Fruit fly (Drosophila melanogaster) whole organism, embryonic: ENCODE measurements around the gene Dpm1.

Experiments used
- CG11560 ChIP-seq: fragments of 200-800 bp; sonication (Bioruptor generic); IDR thresholded peaks from 3 replicates; pipeline ENCODE4 v1.3.6; 2022; ENCODE audit warnings: missing biosample characterization, missing genetic modification characterization
- CG12769 ChIP-seq: fragments of 200-800 bp; sonication (Bioruptor generic); optimal IDR thresholded peaks from 2 replicates; lab custom pipeline; 2019; ENCODE audit warnings: missing biosample characterization, mild to moderate bottlenecking, missing genetic modification characterization, moderate library complexity
- CG14014 ChIP-seq: fragments of 200-800 bp; sonication (Bioruptor generic); IDR thresholded peaks from 2 replicates; pipeline ENCODE4 v1.3.6; 2022; ENCODE audit warnings: missing biosample characterization, missing genetic modification characterization
- CG14050 ChIP-seq: fragments of 200-800 bp; sonication (Bioruptor generic); IDR thresholded peaks from 3 replicates; pipeline ENCODE4 v1.3.6; 2022; ENCODE audit warnings: missing biosample characterization, missing genetic modification characterization
- CG14667 ChIP-seq: fragments of 200-800 bp; sonication (Bioruptor generic); IDR thresholded peaks from 2 replicates; pipeline ENCODE4 v1.3.6; 2022; ENCODE audit warnings: missing biosample characterization, missing genetic modification characterization
- CG15011 ChIP-seq: fragments of 200-800 bp; sonication (Bioruptor generic); optimal IDR thresholded peaks from 3 replicates; lab custom pipeline; 2018; ENCODE audit warnings: missing biosample characterization, mild to moderate bottlenecking, missing genetic modification characterization
- CG1529 ChIP-seq: fragments of 200-800 bp; sonication (Bioruptor generic); optimal IDR thresholded peaks from 3 replicates; lab custom pipeline; 2018; ENCODE audit warnings: missing biosample characterization, missing genetic modification characterization
- CG15601 ChIP-seq: fragments of 200-800 bp; sonication (Bioruptor generic); optimal IDR thresholded peaks from 3 replicates; lab custom pipeline; 2019; ENCODE audit warnings: missing biosample characterization, mild to moderate bottlenecking, missing genetic modification characterization, moderate library complexity
- CG15696 ChIP-seq: fragments of 200-800 bp; sonication (Bioruptor generic); optimal IDR thresholded peaks from 2 replicates; lab custom pipeline; 2019; ENCODE audit warnings: missing biosample characterization, mild to moderate bottlenecking, missing genetic modification characterization, moderate library complexity
- CG16815 ChIP-seq: fragments of 200-800 bp; sonication (Bioruptor generic); optimal IDR thresholded peaks from 3 replicates; lab custom pipeline; 2017; ENCODE audit warnings: missing biosample characterization, mild to moderate bottlenecking, missing genetic modification characterization
- CG17186 ChIP-seq: fragments of 200-800 bp; sonication (Bioruptor generic); optimal IDR thresholded peaks from 3 replicates; lab custom pipeline; 2017; ENCODE audit warnings: missing biosample characterization, missing genetic modification reagents, missing genetic modification characterization
- CG17568 ChIP-seq: fragments of 200-800 bp; sonication (Bioruptor generic); optimal IDR thresholded peaks from 2 replicates; lab custom pipeline; 2018; ENCODE audit warnings: missing biosample characterization, mild to moderate bottlenecking, missing genetic modification characterization, moderate library complexity
- CG18619 ChIP-seq: fragments of 200-800 bp; sonication (Bioruptor generic); optimal IDR thresholded peaks from 3 replicates; lab custom pipeline; 2017; ENCODE audit warnings: missing biosample characterization, mild to moderate bottlenecking, missing genetic modification characterization
- CG2199 ChIP-seq: fragments of 200-800 bp; sonication (Bioruptor generic); IDR thresholded peaks from 3 replicates; pipeline ENCODE4 v1.3.6; 2022; ENCODE audit warnings: missing biosample characterization, missing genetic modification characterization
- CG30020 ChIP-seq: fragments of 200-800 bp; optimal IDR thresholded peaks from 2 replicates; lab custom pipeline; 2019; ENCODE audit warnings: missing biosample characterization, mild to moderate bottlenecking, missing genetic modification characterization, moderate library complexity
- CG30431 ChIP-seq: fragments of 200-800 bp; sonication (Bioruptor generic); optimal IDR thresholded peaks from 2 replicates; lab custom pipeline; 2017; ENCODE audit warnings: missing biosample characterization, missing genetic modification characterization
- CG34376 ChIP-seq: fragments of 200-800 bp; sonication (Bioruptor generic); optimal IDR thresholded peaks from 2 replicates; lab custom pipeline; 2018; ENCODE audit warnings: missing biosample characterization, mild to moderate bottlenecking, missing genetic modification characterization
- CG6654 ChIP-seq: fragments of 200-800 bp; sonication (Bioruptor generic); optimal IDR thresholded peaks from 2 replicates; lab custom pipeline; 2017; ENCODE audit warnings: missing biosample characterization, mild to moderate bottlenecking, missing genetic modification characterization
- CG6689 ChIP-seq: fragments of 200-800 bp; sonication (Bioruptor generic); IDR thresholded peaks from 2 replicates; pipeline ENCODE4 v1.3.6; 2022; ENCODE audit warnings: missing biosample characterization, missing genetic modification characterization
- CG8478 ChIP-seq: fragments of >200 bp; optimal IDR thresholded peaks from 2 replicates; lab custom pipeline; 2018
- Dad ChIP-seq: fragments of 200-800 bp; sonication (Bioruptor generic); optimal IDR thresholded peaks from 3 replicates; lab custom pipeline; 2016; ENCODE audit warnings: missing biosample characterization, missing genetic modification characterization
- Doc3 ChIP-seq: fragments of 200-800 bp; sonication (Bioruptor generic); IDR thresholded peaks from 3 replicates; pipeline ENCODE4 v1.3.6; 2022; ENCODE audit warnings: missing biosample characterization, missing genetic modification characterization; ENCODE audit not compliant: partially characterized antibody
- Lim3 ChIP-seq: fragments of 200-800 bp; sonication (Bioruptor generic); IDR thresholded peaks from 2 replicates; pipeline ENCODE4 v1.3.6; 2022; ENCODE audit warnings: missing biosample characterization, missing genetic modification characterization
- Max ChIP-seq: fragments of 200-800 bp; sonication (Bioruptor generic); optimal IDR thresholded peaks from 2 replicates; lab custom pipeline; 2016; ENCODE audit warnings: missing biosample characterization, mild to moderate bottlenecking, missing genetic modification characterization
- Med ChIP-seq: fragments of 200-800 bp; sonication (Bioruptor generic); peaks from one replicate; lab custom pipeline; 2016; ENCODE audit warnings: missing biosample characterization, missing genetic modification characterization, mild to moderate bottlenecking, inconsistent platforms, moderate library complexity
- NC2α ChIP-seq: fragments of 200-800 bp; sonication (Bioruptor generic); optimal IDR thresholded peaks from 2 replicates; lab custom pipeline; 2016; ENCODE audit warnings: missing biosample characterization, missing genetic modification characterization
- Nf-YA ChIP-seq: fragments of 200-800 bp; sonication (Bioruptor generic); IDR thresholded peaks from 2 replicates; pipeline ENCODE4 v1.3.6; 2022; ENCODE audit warnings: missing biosample characterization, missing genetic modification characterization
- Oaz ChIP-seq: fragments of 200-800 bp; sonication (Bioruptor generic); IDR thresholded peaks from 2 replicates; pipeline ENCODE4 v1.3.6; 2022; ENCODE audit warnings: missing biosample characterization, missing genetic modification characterization
- Scr ChIP-seq: fragments of 200-800 bp; sonication (Bioruptor generic); IDR thresholded peaks from 2 replicates; pipeline ENCODE4 v1.3.6; 2022; ENCODE audit warnings: missing biosample characterization, missing genetic modification characterization; ENCODE audit not compliant: partially characterized antibody
- Side ChIP-seq: fragments of 200-800 bp; sonication (Bioruptor generic); optimal IDR thresholded peaks from 2 replicates; lab custom pipeline; 2016; ENCODE audit warnings: missing biosample characterization, missing genetic modification characterization
- Tbp ChIP-seq: fragments of >200 bp; optimal IDR thresholded peaks from 2 replicates; lab custom pipeline; 2018; ENCODE audit warnings: missing biosample characterization, missing genetic modification characterization
- br ChIP-seq: fragments of >200 bp; optimal IDR thresholded peaks from 2 replicates; lab custom pipeline; 2017
- caup ChIP-seq: fragments of 200-800 bp; sonication (Bioruptor generic); optimal IDR thresholded peaks from 3 replicates; lab custom pipeline; 2017; ENCODE audit warnings: missing biosample characterization, mild to moderate bottlenecking, missing genetic modification characterization, moderate library complexity; ENCODE audit not compliant: severe bottlenecking
- corto ChIP-seq: fragments of 200-800 bp; sonication (Bioruptor generic); optimal IDR thresholded peaks from 2 replicates; lab custom pipeline; 2016; ENCODE audit warnings: missing biosample characterization, mild to moderate bottlenecking, missing genetic modification characterization, moderate library complexity
- ems ChIP-seq: fragments of 200-800 bp; sonication (Bioruptor generic); optimal IDR thresholded peaks from 3 replicates; lab custom pipeline; 2016; ENCODE audit warnings: missing biosample characterization, missing genetic modification characterization
- fd64A ChIP-seq: fragments of 200-800 bp; sonication (Bioruptor generic); optimal IDR thresholded peaks from 3 replicates; lab custom pipeline; 2018; ENCODE audit warnings: missing biosample characterization, mild to moderate bottlenecking, missing genetic modification characterization
- gem ChIP-seq: fragments of 200-800 bp; sonication (Bioruptor generic); optimal IDR thresholded peaks from 2 replicates; lab custom pipeline; 2019; ENCODE audit warnings: missing biosample characterization, mild to moderate bottlenecking, missing genetic modification characterization, moderate library complexity
- gsb-n ChIP-seq: fragments of 200-800 bp; sonication (Bioruptor generic); optimal IDR thresholded peaks from 3 replicates; lab custom pipeline; 2018; ENCODE audit warnings: missing biosample characterization, mild to moderate bottlenecking, missing genetic modification characterization
- ham ChIP-seq: fragments of 200-800 bp; sonication (Bioruptor generic); IDR thresholded peaks from 2 replicates; pipeline ENCODE4 v1.3.6; 2022; ENCODE audit warnings: missing biosample characterization, missing genetic modification characterization
- mld ChIP-seq: fragments of 200-800 bp; sonication (Bioruptor generic); IDR thresholded peaks from 3 replicates; pipeline ENCODE4 v1.3.6; 2022; ENCODE audit warnings: missing biosample characterization, missing genetic modification characterization; ENCODE audit not compliant: partially characterized antibody
- onecut ChIP-seq: fragments of 200-800 bp; sonication (Bioruptor generic); IDR thresholded peaks from 2 replicates; pipeline ENCODE4 v1.3.6; 2022; ENCODE audit warnings: missing biosample characterization, missing genetic modification characterization
- otp ChIP-seq: fragments of 200-800 bp; sonication (Bioruptor generic); IDR thresholded peaks from 3 replicates; pipeline ENCODE4, ENCODE4 v1.3.6; 2022; ENCODE audit warnings: missing biosample characterization, missing genetic modification characterization
- ro ChIP-seq: fragments of 200-800 bp; sonication (Bioruptor generic); IDR thresholded peaks from 2 replicates; pipeline ENCODE4 v1.3.6; 2022; ENCODE audit warnings: missing biosample characterization, missing genetic modification characterization
- schlank ChIP-seq: fragments of 200-800 bp; sonication (Bioruptor generic); optimal IDR thresholded peaks from 2 replicates; lab custom pipeline; 2018; ENCODE audit warnings: missing biosample characterization, mild to moderate bottlenecking, missing genetic modification characterization
- stwl ChIP-seq: fragments of 200-800 bp; sonication (Bioruptor generic); optimal IDR thresholded peaks from 3 replicates; lab custom pipeline; 2018; ENCODE audit warnings: missing biosample characterization, mild to moderate bottlenecking, missing genetic modification characterization, moderate library complexity
- tgo ChIP-seq: fragments of 200-800 bp; sonication (Bioruptor generic); IDR thresholded peaks from 3 replicates; pipeline ENCODE4 v1.3.6; 2022; ENCODE audit warnings: missing biosample characterization, missing genetic modification characterization
- tll ChIP-seq, 2 experiments: fragments of 200-800 bp in 1 of 2; fragments of >200 bp in 1 of 2; sonication (Bioruptor generic) in 1 of 2; optimal IDR thresholded peaks; 2 replicates each; lab custom pipeline; 2017 to 2019; ENCODE audit warnings: missing biosample characterization in 2 of 2, missing genetic modification characterization in 2 of 2, mild to moderate bottlenecking in 1 of 2, moderate library complexity in 1 of 2
- toy ChIP-seq: fragments of 200-800 bp; sonication (Bioruptor generic); IDR thresholded peaks from 2 replicates; pipeline ENCODE4 v1.3.6; 2022; ENCODE audit warnings: missing biosample characterization, missing genetic modification characterization
- trh ChIP-seq: fragments of 200-800 bp; sonication (Bioruptor generic); optimal IDR thresholded peaks from 2 replicates; lab custom pipeline; 2016; ENCODE audit warnings: missing biosample characterization, missing genetic modification characterization
- unc-4 ChIP-seq: fragments of 200-800 bp; sonication (Bioruptor generic); IDR thresholded peaks from 2 replicates; pipeline ENCODE4 v1.3.6; 2022; ENCODE audit warnings: missing biosample characterization, missing genetic modification characterization; ENCODE audit not compliant: partially characterized antibody
- wor ChIP-seq: fragments of 200-800 bp; sonication (Bioruptor generic); IDR thresholded peaks from 2 replicates; pipeline ENCODE4 v1.3.6; 2022; ENCODE audit warnings: missing biosample characterization, missing genetic modification characterization
- zfh2 ChIP-seq: fragments of 200-800 bp; sonication (Bioruptor generic); optimal IDR thresholded peaks from 2 replicates; lab custom pipeline; 2016; ENCODE audit warnings: missing biosample characterization, missing genetic modification characterization

Gene Dpm1

dm6 chr2L:19508361-19508918 is 17.7 kb downstream of the Dpm1 start, which contains the start of gene cyst (continued):
- TF ChIP-seq Doc3 (GFP tag; lab: Robert Waterston, UW) (peak; percentile 92), Oaz (GFP tag; lab: Robert Waterston, UW) (no peak), corto (GFP tag; lab: Kevin White, UChicago) (no peak), CG15011 (no peak), tll (GFP tag; optimal IDR thresholded peaks at IDR 0.05; lab: Kevin White, UChicago) (no peak), onecut (GFP tag; lab: Robert Waterston, UW) (peak; percentile 94), schlank (tag; lab: Kevin White, UChicago) (no peak), CG15696 (tag; lab: Kevin White, UChicago) (no peak), zfh2 (GFP tag; lab: Kevin White, UChicago) (peak; percentile 62), CG15601 (tag; lab: Kevin White, UChicago) (no peak), trh (GFP tag; lab: Kevin White, UChicago) (no peak), CG1529 (GFP tag; lab: Kevin White, UChicago) (no peak), Scr (GFP tag; lab: Robert Waterston, UW) (peak; percentile 97), Nf-YA (no peak), tgo (no peak), CG14014 (no peak), NC2α (GFP tag; lab: Kevin White, UChicago) (no peak), CG8478 (peak; percentile 83), otp (GFP tag; lab: Robert Waterston, UW) (no peak), CG14667 (GFP tag; lab: Robert Waterston, UW) (no peak), Side (GFP tag; lab: Kevin White, UChicago) (peak; percentile 11), CG6654 (GFP tag; lab: Kevin White, UChicago) (no peak), gsb-n (tag; lab: Kevin White, UChicago) (no peak), ems (GFP tag; lab: Kevin White, UChicago) (no peak), CG30431 (no peak), CG14050 (GFP tag; lab: Robert Waterston, UW) (no peak), Tbp (GFP tag; lab: Kevin White, UChicago) (no peak), CG17568 (no peak), CG34376 (GFP tag; lab: Kevin White, UChicago) (no peak), ham (GFP tag; lab: Robert Waterston, UW) (no peak), gem (no peak), stwl (tag; lab: Kevin White, UChicago) (peak; percentile 90), caup (no peak), CG30020 (tag; lab: Kevin White, UChicago) (peak; percentile 35), CG6689 (GFP tag; lab: Robert Waterston, UW) (no peak), CG18619 (no peak), br (lab: Kevin White, UChicago) (no peak), CG16815 (GFP tag; lab: Kevin White, UChicago) (no peak), Dad (GFP tag; lab: Kevin White, UChicago) (peak; percentile 66), fd64A (GFP tag; lab: Kevin White, UChicago) (no peak), mld (peak; percentile 92), toy (GFP tag; lab: Robert Waterston, UW) (no peak), Med (peak; percentile 90), CG2199 (GFP tag; lab: Robert Waterston, UW) (no peak), wor (GFP tag; lab: Robert Waterston, UW) (no peak), unc-4 (GFP tag; lab: Robert Waterston, UW) (peak; percentile 97), CG11560 (tag; lab: Robert Waterston, UW) (no peak), CG12769 (tag; lab: Kevin White, UChicago) (no peak), Lim3 (GFP tag; lab: Robert Waterston, UW) (no peak), CG17186 (GFP tag; lab: Kevin White, UChicago) (peak; percentile 86), Max (GFP tag; lab: Kevin White, UChicago) (no peak), ro (GFP tag; lab: Robert Waterston, UW) (no peak)
